Fruit fly (Drosophila melanogaster): ENCODE measurements around the gene CG9121.
A peak's percentile ranks its signal among the peaks of the same experiment; 100 is the strongest.

CG9121 gene

dm6 chr2L:5009306-5010030, 41.4 kb downstream of the CG9121 start, which contains the start of gene Rtnl1 (continued):
- TF ChIP-seq inv (GFP tag; IDR thresholded peaks at IDR 0.05; ENCODE audit: partially characterized antibody) (peak; percentile 85), ken (GFP tag; IDR thresholded peaks at IDR 0.05) (no peak), CG13624 (GFP tag; optimal IDR thresholded peaks at IDR 0.05) (peak; percentile 71), Bgb (GFP tag; IDR thresholded peaks at IDR 0.05; ENCODE audit: partially characterized antibody) (peak; percentile 95), her (GFP tag; optimal IDR thresholded peaks at IDR 0.05) (peak; percentile 32), Elba2 (GFP tag; optimal IDR thresholded peaks at IDR 0.05) (peak; percentile 96), Dll (GFP tag; IDR thresholded peaks at IDR 0.05; ENCODE audit: partially characterized antibody) (peak; percentile 91), HLH4C (GFP tag; IDR thresholded peaks at IDR 0.05; ENCODE audit: partially characterized antibody) (peak; percentile 82), CG7928 (GFP tag; optimal IDR thresholded peaks at IDR 0.05) (peak; percentile 49), ham (GFP tag; IDR thresholded peaks at IDR 0.05) (no peak), Pdp1 (GFP tag; optimal IDR thresholded peaks at IDR 0.05) (peak in 1 of 2 experiments; percentile 62), Dip3 (GFP tag; optimal IDR thresholded peaks at IDR 0.05) (peak; percentile 11), exex (tag; optimal IDR thresholded peaks at IDR 0.05) (no peak), onecut (GFP tag; IDR thresholded peaks at IDR 0.05) (0 out of 2 replicates have a peak, but pooled peaks have one; percentile 4), CG42726 (GFP tag; IDR thresholded peaks at IDR 0.05; ENCODE audit: partially characterized antibody) (peak; percentile 95), CG1602 (GFP tag; optimal IDR thresholded peaks at IDR 0.05) (no peak), Lhr (GFP tag; optimal IDR thresholded peaks at IDR 0.05) (peak; percentile 94), Ets65A (GFP tag) (peak; percentile 42), CG17829 (tag; optimal IDR thresholded peaks at IDR 0.05) (peak; percentile 68), CG16863 (GFP tag; optimal IDR thresholded peaks at IDR 0.05) (peak; percentile 23), Hsf (GFP tag; optimal IDR thresholded peaks at IDR 0.05) (peak; percentile 31), dpn (GFP tag; optimal IDR thresholded peaks at IDR 0.05) (peak; percentile 42 to 52), abd-A (tag; optimal IDR thresholded peaks at IDR 0.05) (no peak), BtbVII (GFP tag; optimal IDR thresholded peaks at IDR 0.05) (no peak), Abd-B (GFP tag; optimal IDR thresholded peaks at IDR 0.05) (peak; percentile 67), CG2889 (GFP tag; IDR thresholded peaks at IDR 0.05) (no peak), E2f2 (GFP tag; IDR thresholded peaks at IDR 0.05) (peak; percentile 93), Sry-δ (GFP tag; optimal IDR thresholded peaks at IDR 0.05) (peak; percentile 100), Lpt (GFP tag; optimal IDR thresholded peaks at IDR 0.05) (no peak), CG10267 (tag; optimal IDR thresholded peaks at IDR 0.05) (peak; percentile 65), CG11504 (tag; optimal IDR thresholded peaks at IDR 0.05) (peak; percentile 93), hbn (GFP tag; IDR thresholded peaks at IDR 0.05; ENCODE audit: partially characterized antibody) (peak; percentile 95), pzg (GFP tag; optimal IDR thresholded peaks at IDR 0.05) (peak; percentile 99), lab (GFP tag; optimal IDR thresholded peaks at IDR 0.05) (no peak), kay (GFP tag; optimal IDR thresholded peaks at IDR 0.05) (no peak), CG12659 (GFP tag; optimal IDR thresholded peaks at IDR 0.05) (peak; percentile 88), vnd (GFP tag; IDR thresholded peaks at IDR 0.05; ENCODE audit: partially characterized antibody) (peak; percentile 80), sd (tag; optimal IDR thresholded peaks at IDR 0.05) (peak; percentile 88), wek (GFP tag; optimal IDR thresholded peaks at IDR 0.05) (no peak), amos (GFP tag; IDR thresholded peaks at IDR 0.05; ENCODE audit: partially characterized antibody) (peak; percentile 96), CG9876 (GFP tag; optimal IDR thresholded peaks at IDR 0.05) (peak; percentile 59), sisA (GFP tag; IDR thresholded peaks at IDR 0.05) (no peak; the same call in 1 of the 2 replicates), hb (GFP tag; IDR thresholded peaks at IDR 0.05; ENCODE audit: partially characterized antibody) (peak; percentile 79), CG6654 (GFP tag; optimal IDR thresholded peaks at IDR 0.05) (peak; percentile 10), CG8478 (optimal IDR thresholded peaks at IDR 0.05) (peak; percentile 66), fd64A (GFP tag; optimal IDR thresholded peaks at IDR 0.05) (no peak), CG13287 (GFP tag; IDR thresholded peaks at IDR 0.05; ENCODE audit: partially characterized antibody) (peak; percentile 97), lilli (GFP tag; optimal IDR thresholded peaks at IDR 0.05) (peak; percentile 32)

All from whole organism, embryonic.